Worm (Caenorhabditis elegans) whole organism, young adult: ENCODE measurements around the gene par-1.

ENCODE experiments used
- B0336.3 ChIP-seq: fragments of 200-800 bp; sonication (Bioruptor generic); IDR thresholded peaks from 2 replicates; pipeline ENCODE4 v1.3.6; 2022; ENCODE audit warnings: missing genetic modification characterization, missing compliant biosample characterization
- F23B12.7 ChIP-seq: sonication (generic microtip); optimal IDR thresholded peaks from 2 replicates; lab custom pipeline; 2017; ENCODE audit warnings: missing genetic modification characterization, mild to moderate bottlenecking, missing compliant biosample characterization, antibody characterized with exemption, moderate library complexity; ENCODE audit not compliant: insufficient read depth
- F33H1.4 ChIP-seq: fragments of 200-800 bp; sonication (Bioruptor generic); IDR thresholded peaks from 2 replicates; pipeline ENCODE4 v1.3.6; 2022; ENCODE audit warnings: missing genetic modification reagents, missing genetic modification characterization, missing compliant biosample characterization
- F52B5.7 ChIP-seq: sonication (generic microtip); optimal IDR thresholded peaks from 2 replicates; lab custom pipeline; 2016; ENCODE audit warnings: mild to moderate bottlenecking, missing genetic modification characterization, missing compliant biosample characterization
- F57A8.1 ChIP-seq: fragments of 200-800 bp; sonication (Bioruptor generic); optimal IDR thresholded peaks from 2 replicates; lab custom pipeline; 2018; ENCODE audit warnings: mild to moderate bottlenecking, missing genetic modification characterization, moderate library complexity, missing compliant biosample characterization
- F57C9.4 ChIP-seq: sonication (generic microtip); optimal IDR thresholded peaks from 2 replicates; lab custom pipeline; 2017; ENCODE audit warnings: mild to moderate bottlenecking, missing genetic modification characterization, missing compliant biosample characterization
- T26A5.8 ChIP-seq: sonication (generic microtip); optimal IDR thresholded peaks from 2 replicates; lab custom pipeline; 2016; ENCODE audit warnings: missing genetic modification characterization, missing compliant biosample characterization
- Y53F4B.3 ChIP-seq: fragments of 200-800 bp; sonication (Bioruptor generic); IDR thresholded peaks from 2 replicates; pipeline ENCODE4 v1.3.6; 2022; ENCODE audit warnings: missing genetic modification reagents, missing genetic modification characterization, missing compliant biosample characterization
- Y79H2A.3 ChIP-seq: fragments of 200-800 bp; sonication (Bioruptor generic); conservative IDR thresholded peaks from 2 replicates; pipeline ENCODE4 v1.3.6; 2022; ENCODE audit warnings: missing genetic modification reagents, missing genetic modification characterization, missing compliant biosample characterization
- ama-1 ChIP-seq, 3 experiments: fragments of 150-350 bp in 1 of 3; sonication (generic microtip) in 2 of 3; optimal IDR thresholded peaks; 2 replicates each; lab custom pipeline; 2014 to 2018; ENCODE audit warnings: missing biosample characterization in 2 of 3, missing genetic modification characterization in 2 of 3, missing genetic modification reagents in 2 of 3
- aptf-2 ChIP-seq: fragments of 200-800 bp; sonication (Bioruptor generic); conservative IDR thresholded peaks from 2 replicates; pipeline ENCODE4 v1.3.6; 2022; ENCODE audit warnings: missing genetic modification reagents, missing genetic modification characterization, missing compliant biosample characterization
- ceh-100 ChIP-seq: fragments of 200-800 bp; sonication (Bioruptor generic); IDR thresholded peaks from 2 replicates; pipeline ENCODE4 v1.3.6; 2022; ENCODE audit warnings: missing genetic modification reagents, missing genetic modification characterization, missing compliant biosample characterization
- ceh-27 ChIP-seq: fragments of 200-800 bp; sonication (Bioruptor generic); optimal IDR thresholded peaks from 2 replicates; lab custom pipeline; 2018; ENCODE audit warnings: mild to moderate bottlenecking, missing genetic modification characterization, moderate library complexity, missing compliant biosample characterization
- ceh-58 ChIP-seq: fragments of 200-800 bp; sonication (Bioruptor generic); IDR thresholded peaks from 2 replicates; pipeline ENCODE4 v1.3.6; 2022; ENCODE audit warnings: missing genetic modification characterization, missing compliant biosample characterization
- ceh-79 ChIP-seq: sonication (generic microtip); optimal IDR thresholded peaks from 2 replicates; lab custom pipeline; 2017; ENCODE audit warnings: mild to moderate bottlenecking, missing genetic modification characterization, missing compliant biosample characterization
- ceh-91 ChIP-seq: fragments of 200-800 bp; sonication (Bioruptor generic); IDR thresholded peaks from 2 replicates; pipeline ENCODE4 v1.3.6; 2022; ENCODE audit warnings: missing genetic modification reagents, missing genetic modification characterization, missing compliant biosample characterization
- chd-7 ChIP-seq: sonication (generic microtip); optimal IDR thresholded peaks from 2 replicates; lab custom pipeline; 2016; ENCODE audit warnings: mild to moderate bottlenecking, missing genetic modification characterization, moderate library complexity, missing compliant biosample characterization
- die-1 ChIP-seq: sonication (generic microtip); optimal IDR thresholded peaks from 2 replicates; lab custom pipeline; 2016; ENCODE audit warnings: missing genotype, mild to moderate bottlenecking, missing genetic modification characterization, missing compliant biosample characterization
- dox-1 ChIP-seq: fragments of 200-800 bp; sonication (Bioruptor generic); IDR thresholded peaks from 2 replicates; pipeline ENCODE4 v1.3.6; 2022; ENCODE audit warnings: missing genetic modification reagents, missing genetic modification characterization, missing compliant biosample characterization
- efl-1 ChIP-seq: fragments of 150-350 bp; optimal IDR thresholded peaks from 2 replicates; lab custom pipeline; 2014; ENCODE audit warnings: missing biosample characterization, missing genetic modification reagents, missing genetic modification characterization
- egl-44 ChIP-seq: fragments of 200-800 bp; sonication (Bioruptor generic); IDR thresholded peaks from 2 replicates; pipeline ENCODE4 v1.3.6; 2022; ENCODE audit warnings: missing genetic modification reagents, missing genetic modification characterization, missing compliant biosample characterization
- him-1 ChIP-seq: sonication (generic microtip); optimal IDR thresholded peaks from 2 replicates; lab custom pipeline; 2016; ENCODE audit warnings: missing genotype, missing genetic modification reagents, missing genetic modification characterization, missing compliant biosample characterization
- hsf-1 ChIP-seq: fragments of 200-800 bp; sonication (Bioruptor generic); IDR thresholded peaks from 2 replicates; pipeline ENCODE4 v1.3.6; 2022; ENCODE audit warnings: missing genetic modification reagents, missing genetic modification characterization, missing compliant biosample characterization
- lag-1 ChIP-seq: fragments of 200-800 bp; sonication (Bioruptor generic); IDR thresholded peaks from 2 replicates; pipeline ENCODE4 v1.3.6; 2022; ENCODE audit warnings: missing genetic modification reagents, missing genetic modification characterization, missing compliant biosample characterization
- let-526 ChIP-seq: fragments of 200-800 bp; sonication (Bioruptor generic); IDR thresholded peaks from 2 replicates; pipeline ENCODE4 v1.3.6; 2022; ENCODE audit warnings: missing genetic modification reagents, missing genetic modification characterization, missing compliant biosample characterization
- mxl-1 ChIP-seq: sonication (generic microtip); optimal IDR thresholded peaks from 2 replicates; lab custom pipeline; 2016; ENCODE audit warnings: missing genetic modification characterization, missing compliant biosample characterization
- nfya-1 ChIP-seq: sonication (generic microtip); optimal IDR thresholded peaks from 2 replicates; lab custom pipeline; 2017; ENCODE audit warnings: antibody characterized with exemption, missing compliant biosample characterization, missing genetic modification characterization, borderline replicate concordance; ENCODE audit not compliant: insufficient read depth
- nfya-2 ChIP-seq: fragments of 200-800 bp; sonication (Bioruptor generic); IDR thresholded peaks from 2 replicates; pipeline ENCODE4 v1.3.6; 2022; ENCODE audit warnings: missing genetic modification reagents, missing genetic modification characterization, missing compliant biosample characterization
- nhr-120 ChIP-seq: fragments of 200-800 bp; sonication (Bioruptor generic); IDR thresholded peaks from 2 replicates; pipeline ENCODE4 v1.3.6; 2022; ENCODE audit warnings: missing genetic modification characterization, missing compliant biosample characterization
- nhr-27 ChIP-seq: fragments of 200-800 bp; sonication (Bioruptor generic); optimal IDR thresholded peaks from 2 replicates; lab custom pipeline; 2018; ENCODE audit warnings: mild to moderate bottlenecking, missing genetic modification characterization, moderate library complexity, missing compliant biosample characterization
- pha-4 ChIP-seq: fragments of 150-350 bp; sonication (generic microtip); optimal IDR thresholded peaks from 2 replicates; lab custom pipeline; 2014; ENCODE audit warnings: missing biosample characterization, missing genetic modification reagents, missing genetic modification characterization
- rcor-1 ChIP-seq: fragments of 200-800 bp; sonication (Bioruptor generic); IDR thresholded peaks from 2 replicates; pipeline ENCODE4 v1.3.6; 2022; ENCODE audit warnings: missing genetic modification reagents, missing genetic modification characterization, missing compliant biosample characterization
- rec-8 ChIP-seq, 2 experiments: sonication (generic microtip); optimal IDR thresholded peaks; 2 replicates each; lab custom pipeline; 2016; ENCODE audit warnings: mild to moderate bottlenecking in 2 of 2, missing genetic modification characterization in 2 of 2, missing genetic modification reagents in 2 of 2, missing genotype in 2 of 2, missing biosample characterization in 1 of 2, missing compliant biosample characterization in 1 of 2, moderate library complexity in 1 of 2
- rpc-1 ChIP-seq, 2 experiments: fragments of 150-350 bp in 1 of 2; sonication (generic microtip) in 1 of 2; optimal IDR thresholded peaks; 2 replicates each; lab custom pipeline; 2014 to 2018; ENCODE audit warnings: missing biosample characterization in 1 of 2, missing genetic modification characterization in 1 of 2, missing genetic modification reagents in 1 of 2, missing genotype in 1 of 2
- snpc-4 ChIP-seq, 5 experiments: fragments of 150-350 bp in 1 of 5; sonication (generic microtip) in 4 of 5; optimal IDR thresholded peaks; 2 replicates each; lab custom pipeline; 2014 to 2018; ENCODE audit warnings: missing genetic modification characterization in 5 of 5, missing biosample characterization in 3 of 5, antibody characterized with exemption in 2 of 5, mild to moderate bottlenecking in 2 of 5, missing compliant biosample characterization in 2 of 5, missing genotype in 2 of 5, moderate library complexity in 2 of 5, missing genetic modification reagents in 1 of 5
- somi-1 ChIP-seq: fragments of 200-800 bp; sonication (Bioruptor generic); optimal IDR thresholded peaks from 2 replicates; lab custom pipeline; 2018; ENCODE audit warnings: mild to moderate bottlenecking, missing genetic modification characterization, missing compliant biosample characterization
- sptf-2 ChIP-seq: fragments of 200-800 bp; sonication (Bioruptor generic); optimal IDR thresholded peaks from 2 replicates; lab custom pipeline; 2018; ENCODE audit warnings: mild to moderate bottlenecking, missing genetic modification characterization, missing compliant biosample characterization
- tlf-1 ChIP-seq: fragments of 200-800 bp; sonication (Bioruptor generic); optimal IDR thresholded peaks from 2 replicates; lab custom pipeline; 2018; ENCODE audit warnings: mild to moderate bottlenecking, missing genetic modification characterization, missing compliant biosample characterization
- xnd-1 ChIP-seq: sonication (generic microtip); optimal IDR thresholded peaks from 2 replicates; lab custom pipeline; 2016; ENCODE audit warnings: missing genotype, missing genetic modification reagents, missing genetic modification characterization, missing compliant biosample characterization
- zfh-2 ChIP-seq: fragments of 200-800 bp; sonication (Bioruptor generic); conservative IDR thresholded peaks from 2 replicates; pipeline ENCODE4 v1.3.6; 2022; ENCODE audit warnings: missing genetic modification reagents, missing genetic modification characterization, missing compliant biosample characterization
- zim-3 ChIP-seq: sonication (generic microtip); optimal IDR thresholded peaks from 2 replicates; lab custom pipeline; 2017; ENCODE audit warnings: mild to moderate bottlenecking, missing genetic modification characterization, moderate library complexity, missing compliant biosample characterization
- ztf-18 ChIP-seq: sonication (generic microtip); optimal IDR thresholded peaks from 2 replicates; lab custom pipeline; 2016; ENCODE audit warnings: missing genotype, mild to moderate bottlenecking, missing genetic modification characterization, missing compliant biosample characterization
- ztf-26 ChIP-seq: sonication (generic microtip); optimal IDR thresholded peaks from 2 replicates; lab custom pipeline; 2017; ENCODE audit warnings: missing genetic modification characterization, missing compliant biosample characterization

The par-1 gene

DNA sequence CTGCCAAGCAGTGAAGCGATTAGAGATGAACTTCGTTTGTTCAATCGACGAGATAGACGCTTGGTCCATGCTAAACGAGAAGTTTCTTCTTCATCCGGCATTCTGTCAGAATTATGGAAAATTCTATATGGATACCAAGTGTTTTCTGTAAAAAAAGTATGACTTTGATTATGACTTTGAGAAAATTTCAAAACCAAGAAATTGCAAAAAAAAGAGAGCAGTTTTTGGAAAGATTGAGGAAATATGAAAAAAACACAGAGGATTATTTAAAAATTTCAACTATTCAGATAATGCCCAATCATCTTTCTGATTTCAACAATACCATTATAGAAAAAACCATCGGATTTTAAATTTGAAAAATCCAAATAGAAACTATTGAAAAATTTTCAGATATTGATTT is at the start of gene par-1:
Gene par-1 (minus strand): TSS at position 101 of the 400 bp plus-strand sequence.
- TF ChIP-seq T26A5.8 (no peak), snpc-4 (GFP tag; optimal IDR thresholded peaks at IDR 0.05; lab: Kevin White, UChicago) (no peak), snpc-4 (tag; optimal IDR thresholded peaks at IDR 0.05; lab: Kevin White, UChicago) (no peak), ama-1 (optimal IDR thresholded peaks at IDR 0.05; lab: Kevin White, UChicago) (no peak), ama-1 (GFP tag; optimal IDR thresholded peaks at IDR 0.05; lab: Kevin White, UChicago) (no peak), pha-4 (tag; lab: Kevin White, UChicago) (no peak), xnd-1 (tag; lab: Kevin White, UChicago) (no peak), rcor-1 (GFP tag; lab: Robert Waterston, UW) (no peak), ztf-18 (no peak), chd-7 (tag; lab: Kevin White, UChicago) (no peak), let-526 (GFP tag; lab: Robert Waterston, UW) (no peak), ceh-58 (GFP tag; lab: Robert Waterston, UW) (no peak), somi-1 (no peak), ceh-100 (no peak), rpc-1 (optimal IDR thresholded peaks at IDR 0.05; lab: Kevin White, UChicago) (no peak), rpc-1 (tag; optimal IDR thresholded peaks at IDR 0.05; lab: Kevin White, UChicago) (no peak), nfya-2 (GFP tag; lab: Robert Waterston, UW) (no peak)

DNA sequence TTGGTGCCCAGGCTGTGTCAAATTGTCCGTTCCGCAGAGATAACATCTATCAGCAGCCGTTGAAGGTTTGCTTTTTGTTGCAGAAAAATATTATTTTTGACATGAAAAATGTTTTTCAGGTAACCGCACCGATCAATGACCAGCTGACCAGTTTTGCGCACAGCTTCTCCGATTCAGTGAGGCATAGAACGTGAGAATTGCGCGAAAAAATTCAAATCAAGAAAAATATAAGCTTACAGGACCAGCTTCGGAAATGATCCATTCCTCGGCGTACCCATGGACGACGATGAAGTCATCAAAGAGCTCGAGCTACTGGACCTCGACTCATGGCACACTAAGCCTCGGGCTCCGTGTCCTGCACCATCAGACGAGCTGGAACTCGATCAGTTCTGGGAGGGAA is 49.3 kb upstream of the par-1 start:
- TF ChIP-seq B0336.3 (GFP tag; lab: Robert Waterston, UW) (peak; percentile 23; the same call in 1 of the 2 replicates), aptf-2 (no peak), nfya-1 (tag; lab: Kevin White, UChicago) (no peak), ztf-26 (tag; lab: Kevin White, UChicago) (no peak), rcor-1 (GFP tag; lab: Robert Waterston, UW) (no peak), dox-1 (0 out of 2 replicates have a peak, but pooled peaks have one; percentile 20), F57C9.4 (tag; lab: Kevin White, UChicago) (no peak), him-1 (tag; lab: Kevin White, UChicago) (no peak), zfh-2 (GFP tag; lab: Robert Waterston, UW) (peak; percentile 57), Y53F4B.3 (no peak), nhr-27 (tag; lab: Kevin White, UChicago) (no peak), F52B5.7 (tag; lab: Kevin White, UChicago) (no peak), mxl-1 (tag; lab: Kevin White, UChicago) (no peak), ceh-58 (GFP tag; lab: Robert Waterston, UW) (no peak), ama-1 (optimal IDR thresholded peaks at IDR 0.05; lab: Kevin White, UChicago) (peak; percentile 4), ama-1 (GFP tag; optimal IDR thresholded peaks at IDR 0.05; lab: Kevin White, UChicago) (no peak), ztf-18 (no peak), F57A8.1 (GFP tag; lab: Kevin White, UChicago) (no peak)

DNA sequence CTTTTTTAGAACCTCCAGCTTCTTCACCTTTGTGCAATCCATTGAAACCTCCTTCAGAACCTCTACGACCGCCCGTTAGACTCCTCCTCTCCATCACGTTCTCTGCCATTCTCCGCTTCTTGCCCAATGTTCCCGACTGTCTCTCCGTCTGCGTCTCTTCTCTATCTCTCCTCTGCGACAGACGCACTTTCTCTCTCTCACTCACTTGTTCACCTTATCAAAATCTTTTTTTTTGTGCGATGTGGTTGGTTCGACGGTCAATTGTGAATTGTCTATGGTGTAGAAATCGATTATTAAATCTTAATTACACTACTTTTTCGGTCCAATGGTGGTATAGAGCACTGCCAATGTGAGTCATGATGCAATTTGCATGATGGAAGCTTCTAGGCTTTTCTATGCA is 48.3 kb upstream of the par-1 start, which contains the start of gene atfs-1:
Gene atfs-1 (plus strand): TSS at position 213 of the 400 bp plus-strand sequence.
- peak; percentile 14 for TF ChIP-seq tlf-1 (GFP tag; lab: Kevin White, UChicago)
- no peak for TF ChIP-seq lag-1 (GFP tag; lab: Robert Waterston, UW)
- TF ChIP-seq ceh-91 (GFP tag; lab: Robert Waterston, UW): no peak
- no peak for TF ChIP-seq F23B12.7
- no peak for TF ChIP-seq sptf-2 (GFP tag; lab: Kevin White, UChicago)
- TF ChIP-seq zfh-2 (GFP tag; lab: Robert Waterston, UW): no peak
- TF ChIP-seq T26A5.8: no peak
- TF ChIP-seq Y79H2A.3 (GFP tag; lab: Robert Waterston, UW): no peak
- TF ChIP-seq rec-8 (tag; optimal IDR thresholded peaks at IDR 0.05; lab: Kevin White, UChicago): no peak
- no peak for TF ChIP-seq ceh-79 (tag; lab: Kevin White, UChicago)
- 0 out of 2 replicates have a peak, but pooled peaks have one; percentile 34 for TF ChIP-seq hsf-1 (GFP tag; lab: Robert Waterston, UW)
- TF ChIP-seq die-1: no peak
- peak; percentile 42 for TF ChIP-seq ceh-27 (GFP tag; lab: Kevin White, UChicago)
- 0 out of 2 replicates have a peak, but pooled peaks have one; percentile 35 for TF ChIP-seq egl-44 (GFP tag; lab: Robert Waterston, UW)
- peak; percentile 75 for TF ChIP-seq ztf-18
- TF ChIP-seq zim-3 (tag; lab: Kevin White, UChicago): no peak
- TF ChIP-seq snpc-4 (GFP tag; optimal IDR thresholded peaks at IDR 0.05; lab: Kevin White, UChicago): no peak
- peak in 3 of 4 experiments; percentile 4 to 14 (median 12) for TF ChIP-seq snpc-4 (tag; optimal IDR thresholded peaks at IDR 0.05; lab: Kevin White, UChicago)
- TF ChIP-seq F33H1.4 (GFP tag; lab: Robert Waterston, UW): no peak
- no peak for TF ChIP-seq let-526 (GFP tag; lab: Robert Waterston, UW)
- no peak for TF ChIP-seq nhr-120 (GFP tag; lab: Robert Waterston, UW)
- no peak for TF ChIP-seq efl-1 (GFP tag; lab: Kevin White, UChicago)
- no peak for TF ChIP-seq F57A8.1 (GFP tag; lab: Kevin White, UChicago)
